Worm (Caenorhabditis elegans): ENCODE data around the gene T05A8.3.

T05A8.3 gene

ce11 chrII:2751278-2751677 is 34.0 kb upstream of the T05A8.3 start:
- no peak for TF ChIP-seq cnd-1 (tag; optimal IDR thresholded peaks at IDR 0.05)
- no peak for TF ChIP-seq mab-5 (tag; optimal IDR thresholded peaks at IDR 0.05)
- no peak for TF ChIP-seq lin-32 (GFP tag; optimal IDR thresholded peaks at IDR 0.05)
- TF ChIP-seq hlh-1 (tag; optimal IDR thresholded peaks at IDR 0.05), result no peak
- TF ChIP-seq unc-39 (tag; optimal IDR thresholded peaks at IDR 0.05), result no peak
- no peak for TF ChIP-seq elt-3 (tag; optimal IDR thresholded peaks at IDR 0.05)
- no peak for TF ChIP-seq nhr-12 (tag; optimal IDR thresholded peaks at IDR 0.05)
- no peak for TF ChIP-seq nhr-28 (tag; optimal IDR thresholded peaks at IDR 0.05)
- no peak for TF ChIP-seq lsy-2 (tag; optimal IDR thresholded peaks at IDR 0.05)
- no peak for TF ChIP-seq pha-4 (tag; optimal IDR thresholded peaks at IDR 0.05)
- no peak for TF ChIP-seq tbx-8 (GFP tag; optimal IDR thresholded peaks at IDR 0.05)
- no peak for TF ChIP-seq snpc-4 (tag; optimal IDR thresholded peaks at IDR 0.05)
- no peak for TF ChIP-seq M03D4.4 (tag; optimal IDR thresholded peaks at IDR 0.05)

ce11 chrII:2749595-2750048 is 32.4 kb upstream of the T05A8.3 start, which contains the start of gene F29A7.4:
Gene F29A7.4 (plus strand): TSS chrII:2749998.
- TF ChIP-seq bed-3 (GFP tag; optimal IDR thresholded peaks at IDR 0.05) (no peak), nhr-2 (tag; optimal IDR thresholded peaks at IDR 0.05) (no peak)

- TF ChIP-seq hlh-1 (tag; optimal IDR thresholded peaks at IDR 0.05), result no peak
- peak; percentile 48 for TF ChIP-seq mep-1 (tag; optimal IDR thresholded peaks at IDR 0.05)
- no peak for TF ChIP-seq pha-4 (tag; optimal IDR thresholded peaks at IDR 0.05)
- TF ChIP-seq unc-62 (GFP tag; optimal IDR thresholded peaks at IDR 0.05), result peak; percentile 73
- no peak for TF ChIP-seq blmp-1 (tag; optimal IDR thresholded peaks at IDR 0.05)
- peak; percentile 80 for TF ChIP-seq ces-1 (GFP tag; optimal IDR thresholded peaks at IDR 0.05)
These were observed 30.9 kb upstream of the T05A8.3 start for ce11 chrII:2747956-2748621.

ce11 chrII:2742251-2742650 is 25.0 kb upstream of the T05A8.3 start, which contains the start of gene T05A8.7:
Gene T05A8.7 (minus strand): TSS chrII:2742351.
- no peak for TF ChIP-seq mls-2 (tag; optimal IDR thresholded peaks at IDR 0.05)
- no peak for TF ChIP-seq nhr-2 (tag; optimal IDR thresholded peaks at IDR 0.05)
- no peak for TF ChIP-seq nhr-28 (tag; optimal IDR thresholded peaks at IDR 0.05)
- TF ChIP-seq bed-3 (GFP tag; optimal IDR thresholded peaks at IDR 0.05), result no peak
- no peak for TF ChIP-seq sem-2 (GFP tag; optimal IDR thresholded peaks at IDR 0.05)
- TF ChIP-seq mab-5 (tag; optimal IDR thresholded peaks at IDR 0.05), result no peak
- TF ChIP-seq mep-1 (tag; optimal IDR thresholded peaks at IDR 0.05), result no peak
- TF ChIP-seq ceh-43 (GFP tag; optimal IDR thresholded peaks at IDR 0.05), result no peak
- no peak for TF ChIP-seq hlh-1 (tag; optimal IDR thresholded peaks at IDR 0.05)
- no peak for TF ChIP-seq nhr-76 (tag; optimal IDR thresholded peaks at IDR 0.05)
- TF ChIP-seq unc-39 (tag; optimal IDR thresholded peaks at IDR 0.05), result no peak
- no peak for TF ChIP-seq zip-8 (tag; optimal IDR thresholded peaks at IDR 0.05)
- TF ChIP-seq ham-2 (GFP tag; optimal IDR thresholded peaks at IDR 0.05), result no peak
- TF ChIP-seq sptf-1 (tag; optimal IDR thresholded peaks at IDR 0.05), result no peak
- TF ChIP-seq flh-1 (GFP tag; optimal IDR thresholded peaks at IDR 0.05), result no peak

- TF ChIP-seq cnd-1 (tag; optimal IDR thresholded peaks at IDR 0.05) (no peak), mab-5 (tag; optimal IDR thresholded peaks at IDR 0.05) (no peak), elt-3 (tag; optimal IDR thresholded peaks at IDR 0.05) (no peak), sem-2 (GFP tag; optimal IDR thresholded peaks at IDR 0.05) (no peak), mep-1 (tag; optimal IDR thresholded peaks at IDR 0.05) (no peak), zip-8 (tag; optimal IDR thresholded peaks at IDR 0.05) (no peak), nhr-237 (tag; optimal IDR thresholded peaks at IDR 0.05) (no peak), unc-62 (GFP tag; optimal IDR thresholded peaks at IDR 0.05) (no peak), ztf-11 (tag; optimal IDR thresholded peaks at IDR 0.05) (no peak), ceh-43 (GFP tag; optimal IDR thresholded peaks at IDR 0.05) (no peak), bed-3 (GFP tag; optimal IDR thresholded peaks at IDR 0.05) (no peak), tbx-8 (GFP tag; optimal IDR thresholded peaks at IDR 0.05) (no peak), blmp-1 (tag; optimal IDR thresholded peaks at IDR 0.05) (no peak), ces-1 (GFP tag; optimal IDR thresholded peaks at IDR 0.05) (no peak), lin-13 (tag; optimal IDR thresholded peaks at IDR 0.05) (no peak), unc-120 (tag; optimal IDR thresholded peaks at IDR 0.05; ENCODE audit: poor library complexity, severe bottlenecking) (no peak)
These were observed 24.2 kb upstream of the T05A8.3 start for ce11 chrII:2741405-2741804.
